Worm (Caenorhabditis elegans): ENCODE data around the gene F40G9.12.
A peak's percentile ranks its signal among the peaks of the same experiment; 100 is the strongest.

Gene F40G9.12

ce11 chrIII:154168-154567 is 17.5 kb upstream of the F40G9.12 start (continued):
- TF ChIP-seq mab-5 (tag; optimal IDR thresholded peaks at IDR 0.05), result no peak
- no peak for TF ChIP-seq elt-3 (tag; optimal IDR thresholded peaks at IDR 0.05)
- TF ChIP-seq lin-39 (tag; optimal IDR thresholded peaks at IDR 0.05), result no peak
- TF ChIP-seq lsy-2 (tag; optimal IDR thresholded peaks at IDR 0.05), result no peak
- no peak for TF ChIP-seq nhr-6 (tag; optimal IDR thresholded peaks at IDR 0.05)
- TF ChIP-seq blmp-1 (tag; optimal IDR thresholded peaks at IDR 0.05; ENCODE audit: insufficient read depth), result no peak
- TF ChIP-seq ama-1 (optimal IDR thresholded peaks at IDR 0.05), result no peak
- no peak for TF ChIP-seq ZK546.5 (tag; optimal IDR thresholded peaks at IDR 0.05)
- TF ChIP-seq nhr-21 (tag; optimal IDR thresholded peaks at IDR 0.05), result no peak
- TF ChIP-seq Y55F3AM.14 (GFP tag; optimal IDR thresholded peaks at IDR 0.05), result no peak
- peak; percentile 72 for TF ChIP-seq sma-9 (GFP tag; optimal IDR thresholded peaks at IDR 0.05)
- no peak for TF ChIP-seq sma-9 (tag; optimal IDR thresholded peaks at IDR 0.05)
- peak; percentile 61 for TF ChIP-seq gmeb-1 (tag; optimal IDR thresholded peaks at IDR 0.05)
- no peak for TF ChIP-seq R02D3.7 (tag; optimal IDR thresholded peaks at IDR 0.05)
- peak; percentile 17 for TF ChIP-seq sma-3 (GFP tag; optimal IDR thresholded peaks at IDR 0.05)
- peak; percentile 100 for TF ChIP-seq fos-1 (tag; optimal IDR thresholded peaks at IDR 0.05)
- TF ChIP-seq unc-39 (tag; optimal IDR thresholded peaks at IDR 0.05), result no peak

ce11 chrIII:156645-157044 is 15.0 kb upstream of the F40G9.12 start, which contains the start of the genes zig-13 and ver-1:
TSS of gene zig-13 (minus strand) at chrIII:156745.
TSS of gene ver-1 (plus strand) at chrIII:156824.
- no peak for TF ChIP-seq sma-3 (GFP tag; optimal IDR thresholded peaks at IDR 0.05)
- TF ChIP-seq ZK546.5 (tag; optimal IDR thresholded peaks at IDR 0.05), result no peak

- no peak for TF ChIP-seq mab-5 (tag; optimal IDR thresholded peaks at IDR 0.05)
- TF ChIP-seq nhr-25 (tag; optimal IDR thresholded peaks at IDR 0.05), result no peak
- no peak for TF ChIP-seq lsy-2 (tag; optimal IDR thresholded peaks at IDR 0.05)
- no peak for TF ChIP-seq dmd-4 (tag; optimal IDR thresholded peaks at IDR 0.05)
- TF ChIP-seq lin-11 (tag; optimal IDR thresholded peaks at IDR 0.05), result no peak
- no peak for TF ChIP-seq nhr-21 (tag; optimal IDR thresholded peaks at IDR 0.05)
- TF ChIP-seq unc-39 (tag; optimal IDR thresholded peaks at IDR 0.05), result no peak
- TF ChIP-seq ceh-82 (tag; optimal IDR thresholded peaks at IDR 0.05), result no peak
- TF ChIP-seq lin-39 (tag; optimal IDR thresholded peaks at IDR 0.05), result no peak
- no peak for TF ChIP-seq nhr-77 (tag; optimal IDR thresholded peaks at IDR 0.05)
Measured at ce11 chrIII:157980-158379, 13.7 kb upstream of the F40G9.12 start.

- TF ChIP-seq ztf-11 (tag; optimal IDR thresholded peaks at IDR 0.05) (no peak), crh-2 (tag; optimal IDR thresholded peaks at IDR 0.05) (no peak), blmp-1 (tag; optimal IDR thresholded peaks at IDR 0.05; ENCODE audit: insufficient read depth) (no peak), ztf-1 (GFP tag; conservative IDR thresholded peaks at IDR 0.05) (no peak)
Measured at ce11 chrIII:159149-159548, 12.5 kb upstream of the F40G9.12 start.

- TF ChIP-seq lin-11 (tag; optimal IDR thresholded peaks at IDR 0.05) (no peak), nhr-10 (tag; optimal IDR thresholded peaks at IDR 0.05) (no peak), R02D3.7 (tag; optimal IDR thresholded peaks at IDR 0.05) (no peak), unc-39 (tag; optimal IDR thresholded peaks at IDR 0.05) (no peak), dmd-4 (tag; optimal IDR thresholded peaks at IDR 0.05) (no peak), nhr-77 (tag; optimal IDR thresholded peaks at IDR 0.05) (no peak), ztf-1 (GFP tag; conservative IDR thresholded peaks at IDR 0.05) (no peak), elt-3 (tag; optimal IDR thresholded peaks at IDR 0.05) (no peak), mdl-1 (tag; optimal IDR thresholded peaks at IDR 0.05) (no peak), sma-9 (GFP tag; optimal IDR thresholded peaks at IDR 0.05) (no peak), sma-9 (tag; optimal IDR thresholded peaks at IDR 0.05) (no peak), mab-5 (tag; optimal IDR thresholded peaks at IDR 0.05) (no peak), snpc-4 (tag; optimal IDR thresholded peaks at IDR 0.05) (no peak)
Measured at ce11 chrIII:159665-160064, 12.0 kb upstream of the F40G9.12 start.

ce11 chrIII:164775-165174 is 6.9 kb upstream of the F40G9.12 start, which contains the start of gene F40G9.8:
TSS of gene F40G9.8 (minus strand) at chrIII:164875.
- TF ChIP-seq lsy-2 (tag; optimal IDR thresholded peaks at IDR 0.05), result no peak
- TF ChIP-seq R02D3.7 (tag; optimal IDR thresholded peaks at IDR 0.05), result no peak

ce11 chrIII:165390-165789 is 6.3 kb upstream of the F40G9.12 start, which contains the start of gene F40G9.7:
TSS of gene F40G9.7 (plus strand) at chrIII:165690.
- TF ChIP-seq sem-4 (tag; optimal IDR thresholded peaks at IDR 0.05) (no peak), ztf-1 (GFP tag; conservative IDR thresholded peaks at IDR 0.05) (no peak), egl-27 (tag; optimal IDR thresholded peaks at IDR 0.05) (no peak), nhr-6 (tag; optimal IDR thresholded peaks at IDR 0.05) (no peak), aly-2 (tag; optimal IDR thresholded peaks at IDR 0.05) (no peak), elt-3 (tag; optimal IDR thresholded peaks at IDR 0.05) (no peak), nhr-12 (tag; optimal IDR thresholded peaks at IDR 0.05) (no peak), mab-5 (tag; optimal IDR thresholded peaks at IDR 0.05) (no peak), mdl-1 (tag; optimal IDR thresholded peaks at IDR 0.05) (no peak), nhr-129 (tag; optimal IDR thresholded peaks at IDR 0.05) (no peak), sma-3 (GFP tag; optimal IDR thresholded peaks at IDR 0.05) (no peak), ZK546.5 (tag; optimal IDR thresholded peaks at IDR 0.05) (no peak), unc-39 (tag; optimal IDR thresholded peaks at IDR 0.05) (no peak), ama-1 (optimal IDR thresholded peaks at IDR 0.05) (no peak), nhr-11 (tag; optimal IDR thresholded peaks at IDR 0.05) (no peak), Y55F3AM.14 (GFP tag; optimal IDR thresholded peaks at IDR 0.05) (no peak), dmd-4 (tag; optimal IDR thresholded peaks at IDR 0.05) (no peak)
